Fruit fly (Drosophila melanogaster): ENCODE measurements around the gene CG11563.

Gene CG11563

dm6 chr3R:31723206-31723933 lies 13.5 kb upstream of the CG11563 start (continued):
- TF ChIP-seq bsh (GFP tag; optimal IDR thresholded peaks at IDR 0.05) (peak; percentile 27 to 59), CG10267 (tag; optimal IDR thresholded peaks at IDR 0.05) (peak; percentile 2), CG12155 (GFP tag; optimal IDR thresholded peaks at IDR 0.05) (peak; percentile 17), grn (GFP tag; optimal IDR thresholded peaks at IDR 0.05) (no peak), aop (GFP tag; IDR thresholded peaks at IDR 0.05) (no peak), Lim3 (GFP tag; IDR thresholded peaks at IDR 0.05) (no peak), CG6654 (GFP tag; optimal IDR thresholded peaks at IDR 0.05) (no peak), wor (GFP tag; IDR thresholded peaks at IDR 0.05) (no peak), PHDP (tag; optimal IDR thresholded peaks at IDR 0.05) (no peak), CG32532 (GFP tag; IDR thresholded peaks at IDR 0.05) (no peak), ap (GFP tag; IDR thresholded peaks at IDR 0.05) (no peak), lbe (GFP tag; optimal IDR thresholded peaks at IDR 0.05) (no peak), CG8290 (GFP tag; optimal IDR thresholded peaks at IDR 0.05) (no peak), CG8290 (tag; optimal IDR thresholded peaks at IDR 0.05) (no peak), Abd-B (GFP tag; optimal IDR thresholded peaks at IDR 0.05) (no peak), Hmx (GFP tag; optimal IDR thresholded peaks at IDR 0.05) (no peak), CG13123 (GFP tag; optimal IDR thresholded peaks at IDR 0.05) (no peak), trem (tag; optimal IDR thresholded peaks at IDR 0.05) (no peak), Bgb (GFP tag; IDR thresholded peaks at IDR 0.05; ENCODE audit: partially characterized antibody) (0 out of 2 replicates have a peak, but pooled peaks have one; percentile 38), en (GFP tag; optimal IDR thresholded peaks at IDR 0.05) (no peak), CG4360 (GFP tag; IDR thresholded peaks at IDR 0.05) (peak; percentile 99), CG12769 (tag; optimal IDR thresholded peaks at IDR 0.05) (no peak), CG12299 (tag; optimal IDR thresholded peaks at IDR 0.05) (no peak), CG1233 (GFP tag; optimal IDR thresholded peaks at IDR 0.05) (peak; percentile 25), run (tag; optimal IDR thresholded peaks at IDR 0.05) (no peak), NfI (GFP tag; optimal IDR thresholded peaks at IDR 0.05) (no peak), Mrtf (GFP tag; IDR thresholded peaks at IDR 0.05) (no peak), Aef1 (GFP tag; IDR thresholded peaks at IDR 0.05) (peak; percentile 39; the same call in 1 of the 3 replicates), CG18011 (GFP tag; optimal IDR thresholded peaks at IDR 0.05) (no peak), chm (GFP tag; IDR thresholded peaks at IDR 0.05) (no peak), Myb (GFP tag; optimal IDR thresholded peaks at IDR 0.05) (no peak), Mes4 (GFP tag; optimal IDR thresholded peaks at IDR 0.05) (no peak), kni (GFP tag; optimal IDR thresholded peaks at IDR 0.05) (peak; percentile 55), sug (tag; optimal IDR thresholded peaks at IDR 0.05) (no peak), ERR (GFP tag; optimal IDR thresholded peaks at IDR 0.05) (no peak), bigmax (GFP tag; optimal IDR thresholded peaks at IDR 0.05) (no peak), CG6175 (GFP tag; IDR thresholded peaks at IDR 0.05) (0 out of 3 replicates have a peak, but pooled peaks have one; percentile 14), C15 (GFP tag; IDR thresholded peaks at IDR 0.05) (no peak), CG7745 (tag; optimal IDR thresholded peaks at IDR 0.05) (no peak), tx (GFP tag; optimal IDR thresholded peaks at IDR 0.05) (no peak), ftz-f1 (GFP tag; optimal IDR thresholded peaks at IDR 0.05) (no peak), disco-r (GFP tag; optimal IDR thresholded peaks at IDR 0.05) (no peak), croc (GFP tag; conservative IDR thresholded peaks at IDR 0.05) (peak; percentile 13; the same call in 1 of the 3 replicates), CG1647 (GFP tag; optimal IDR thresholded peaks at IDR 0.05) (no peak), CG11093 (GFP tag; IDR thresholded peaks at IDR 0.05) (no peak), CG14667 (GFP tag; IDR thresholded peaks at IDR 0.05) (no peak), mam (GFP tag; optimal IDR thresholded peaks at IDR 0.05) (no peak), Hr78 (GFP tag; optimal IDR thresholded peaks at IDR 0.05) (no peak), unc-4 (GFP tag; IDR thresholded peaks at IDR 0.05; ENCODE audit: partially characterized antibody) (no peak), CG4617 (GFP tag; optimal IDR thresholded peaks at IDR 0.05; ENCODE audit: borderline replicate concordance) (no peak)
